Worm (Caenorhabditis elegans) whole organism, L2 larva: ENCODE measurements around the gene str-89.

Experiments
- R02D3.7 ChIP-seq: fragments of 150-350 bp; optimal IDR thresholded peaks from 2 replicates; lab custom pipeline; 2014; ENCODE audit warnings: missing biosample characterization, missing genetic modification characterization
- ama-1 ChIP-seq: fragments of 150-350 bp; optimal IDR thresholded peaks from 2 replicates; lab custom pipeline; 2018; ENCODE audit warnings: inconsistent platforms
- egl-27 ChIP-seq: sonication (generic microtip); optimal IDR thresholded peaks from 3 replicates; lab custom pipeline; 2017; ENCODE audit warnings: missing biosample characterization, missing genetic modification reagents, missing genetic modification characterization
- nhr-25 ChIP-seq: fragments of 150-350 bp; sonication (generic microtip); optimal IDR thresholded peaks from 3 replicates; lab custom pipeline; 2014; ENCODE audit warnings: missing biosample characterization, missing genetic modification characterization
- nhr-77 ChIP-seq: fragments of 150-350 bp; optimal IDR thresholded peaks from 2 replicates; lab custom pipeline; 2014; ENCODE audit warnings: missing biosample characterization, missing genetic modification characterization
- unc-39 ChIP-seq: fragments of 150-350 bp; optimal IDR thresholded peaks from 2 replicates; lab custom pipeline; 2014; ENCODE audit warnings: missing biosample characterization, missing genetic modification characterization
- zag-1 ChIP-seq: fragments of 150-350 bp; optimal IDR thresholded peaks from 2 replicates; lab custom pipeline; 2014; ENCODE audit warnings: missing biosample characterization, missing genetic modification characterization
- ztf-11 ChIP-seq: sonication (generic microtip); optimal IDR thresholded peaks from 2 replicates; lab custom pipeline; 2017; ENCODE audit warnings: missing biosample characterization, missing genetic modification characterization
- ztf-4 ChIP-seq: fragments of 150-350 bp; optimal IDR thresholded peaks from 2 replicates; lab custom pipeline; 2014; ENCODE audit warnings: missing biosample characterization, missing genetic modification characterization

DNA sequence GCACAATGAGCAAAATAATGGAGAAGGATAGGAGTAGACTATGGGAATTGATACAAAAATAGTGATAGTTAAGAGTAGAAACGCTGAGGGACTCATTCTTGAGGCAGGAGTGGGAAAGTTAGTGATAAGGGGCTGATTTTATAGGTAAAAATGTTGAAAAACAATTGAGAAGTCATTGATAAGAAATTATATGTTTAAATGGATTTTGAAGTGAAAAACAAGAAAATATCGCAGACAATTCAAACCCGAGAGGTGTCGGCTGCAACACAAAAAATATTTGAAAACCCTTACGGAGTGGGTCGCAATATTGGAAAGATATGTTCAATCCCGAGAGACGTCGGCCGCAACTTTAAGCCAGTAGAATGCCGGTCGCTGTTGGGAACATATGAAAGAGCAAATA, 28.1 kb downstream of the str-89 start, which contains the start of gene spp-29:
- TF ChIP-seq nhr-25: no peak
- no peak for TF ChIP-seq ztf-4 (tag; lab: Kevin White, UChicago)
- TF ChIP-seq ama-1 (lab: Kevin White, UChicago): no peak
- no peak for TF ChIP-seq R02D3.7 (tag; lab: Kevin White, UChicago)
- TF ChIP-seq nhr-77: no peak
- TF ChIP-seq egl-27 (tag; lab: Kevin White, UChicago): no peak
- TF ChIP-seq ztf-11 (tag; lab: Kevin White, UChicago): no peak
- TF ChIP-seq unc-39: no peak
- no peak for TF ChIP-seq zag-1 (tag; lab: Kevin White, UChicago)
